Worm (Caenorhabditis elegans) whole organism, L1 larva: ENCODE data around the gene C47E12.13.

ENCODE experiments used
- C34B4.2 ChIP-seq: sonication (generic microtip); optimal IDR thresholded peaks from 2 replicates; lab custom pipeline; 2017; ENCODE audit warnings: mild to moderate bottlenecking, missing genetic modification characterization, missing compliant biosample characterization
- F16B12.6 ChIP-seq: fragments of 150-350 bp; optimal IDR thresholded peaks from 2 replicates; lab custom pipeline; 2014; ENCODE audit warnings: missing biosample characterization, missing genetic modification characterization
- aha-1 ChIP-seq: fragments of 150-350 bp; optimal IDR thresholded peaks from 2 replicates; lab custom pipeline; 2014; ENCODE audit warnings: missing biosample characterization, missing genetic modification characterization
- ama-1 ChIP-seq: fragments of 150-350 bp; optimal IDR thresholded peaks from 2 replicates; lab custom pipeline; 2014
- blmp-1 ChIP-seq: fragments of 150-350 bp; optimal IDR thresholded peaks from 2 replicates; lab custom pipeline; 2014; ENCODE audit warnings: missing biosample characterization, missing genetic modification characterization
- ceh-82 ChIP-seq, 3 experiments: fragments of 150-350 bp in 1 of 3; sonication (generic microtip) in 2 of 3; optimal IDR thresholded peaks; 2 replicates each; lab custom pipeline; 2014 to 2017; ENCODE audit warnings: missing biosample characterization in 3 of 3, missing genetic modification characterization in 3 of 3
- ces-1 ChIP-seq: fragments of 150-350 bp; optimal IDR thresholded peaks from 2 replicates; lab custom pipeline; 2014; ENCODE audit warnings: missing biosample characterization, missing genetic modification reagents, missing genetic modification characterization
- efl-1 ChIP-seq, 4 experiments: fragments of 150-350 bp; optimal IDR thresholded peaks in 3 of 4; peaks in 1 of 4; 1 replicate in 1 of 4; 2 replicates in 3 of 4; lab custom pipeline; 2014; ENCODE audit warnings: missing biosample characterization in 2 of 4, missing genetic modification characterization in 2 of 4, missing genetic modification reagents in 2 of 4
- egl-13 ChIP-seq: sonication (generic microtip); optimal IDR thresholded peaks from 2 replicates; lab custom pipeline; 2016; ENCODE audit warnings: missing genotype, missing genetic modification reagents, missing genetic modification characterization, missing compliant biosample characterization
- elt-3 ChIP-seq, 6 experiments: fragments of 150-350 bp in 1 of 6; sonication (generic microtip); optimal IDR thresholded peaks; 2 replicates each; lab custom pipeline; 2017 to 2018; ENCODE audit warnings: missing biosample characterization in 6 of 6, missing genetic modification characterization in 6 of 6, inconsistent platforms in 1 of 6
- fkh-8 ChIP-seq: sonication (generic microtip); optimal IDR thresholded peaks from 2 replicates; lab custom pipeline; 2016; ENCODE audit warnings: mild to moderate bottlenecking, missing genetic modification characterization, missing compliant biosample characterization
- fos-1 ChIP-seq: fragments of 150-350 bp; optimal IDR thresholded peaks from 2 replicates; lab custom pipeline; 2014; ENCODE audit warnings: missing biosample characterization, missing genetic modification characterization
- grh-1 ChIP-seq: fragments of 200-800 bp; sonication (Bioruptor generic); IDR thresholded peaks from 2 replicates; pipeline ENCODE4 v1.3.6; 2022; ENCODE audit warnings: missing genetic modification reagents, missing genetic modification characterization, missing compliant biosample characterization
- hlh-17 ChIP-seq: fragments of 200-800 bp; sonication (Bioruptor generic); optimal IDR thresholded peaks from 2 replicates; lab custom pipeline; 2018; ENCODE audit warnings: missing genetic modification characterization, mild to moderate bottlenecking, missing compliant biosample characterization, moderate library complexity, borderline replicate concordance
- lin-14 ChIP-seq: fragments of 200-800 bp; sonication (Bioruptor generic); optimal IDR thresholded peaks from 2 replicates; lab custom pipeline; 2018; ENCODE audit warnings: mild to moderate bottlenecking, missing genetic modification characterization, moderate library complexity, missing compliant biosample characterization
- lin-35 ChIP-seq, 2 experiments: fragments of 150-350 bp; optimal IDR thresholded peaks; 2 replicates each; lab custom pipeline; 2014; ENCODE audit warnings: missing biosample characterization in 2 of 2, missing genetic modification characterization in 2 of 2, missing genetic modification reagents in 2 of 2
- nhr-11 ChIP-seq: fragments of 150-350 bp; optimal IDR thresholded peaks from 2 replicates; lab custom pipeline; 2014; ENCODE audit warnings: missing biosample characterization, missing genetic modification characterization
- nhr-12 ChIP-seq: sonication (generic microtip); optimal IDR thresholded peaks from 2 replicates; lab custom pipeline; 2017; ENCODE audit warnings: missing biosample characterization, missing genetic modification characterization
- nhr-19 ChIP-seq: fragments of 200-800 bp; sonication (Bioruptor generic); conservative IDR thresholded peaks from 2 replicates; pipeline ENCODE4 v1.3.6; 2022; ENCODE audit warnings: missing genetic modification characterization, missing compliant biosample characterization
- nhr-237 ChIP-seq: fragments of 150-350 bp; optimal IDR thresholded peaks from 2 replicates; lab custom pipeline; 2014; ENCODE audit warnings: missing biosample characterization, missing genetic modification characterization
- nhr-47 ChIP-seq: sonication (generic microtip); optimal IDR thresholded peaks from 2 replicates; lab custom pipeline; 2016; ENCODE audit warnings: mild to moderate bottlenecking, missing genetic modification characterization, moderate library complexity, missing compliant biosample characterization
- nhr-71 ChIP-seq: sonication (generic microtip); optimal IDR thresholded peaks from 2 replicates; lab custom pipeline; 2016; ENCODE audit warnings: mild to moderate bottlenecking, missing genetic modification characterization, moderate library complexity, missing compliant biosample characterization
- nhr-76 ChIP-seq: sonication (generic microtip); optimal IDR thresholded peaks from 2 replicates; lab custom pipeline; 2017; ENCODE audit warnings: missing biosample characterization, missing genetic modification characterization
- nhr-85 ChIP-seq: sonication (generic microtip); peaks from one replicate; lab custom pipeline; 2016; ENCODE audit warnings: missing genetic modification characterization, inconsistent platforms, missing compliant biosample characterization
- nhr-90 ChIP-seq: sonication (generic microtip); optimal IDR thresholded peaks from 2 replicates; lab custom pipeline; 2016; ENCODE audit warnings: mild to moderate bottlenecking, missing genetic modification characterization, missing compliant biosample characterization; ENCODE audit not compliant: poor library complexity
- pag-3 ChIP-seq: sonication (generic microtip); optimal IDR thresholded peaks from 2 replicates; lab custom pipeline; 2017; ENCODE audit warnings: missing genetic modification characterization, mild to moderate bottlenecking, missing compliant biosample characterization, antibody characterized with exemption, borderline replicate concordance; ENCODE audit not compliant: insufficient read depth
- rnt-1 ChIP-seq: sonication (generic microtip); optimal IDR thresholded peaks from 2 replicates; lab custom pipeline; 2016; ENCODE audit warnings: mild to moderate bottlenecking, missing genetic modification characterization, moderate library complexity, missing compliant biosample characterization
- snu-23 ChIP-seq: sonication (generic microtip); optimal IDR thresholded peaks from 2 replicates; lab custom pipeline; 2016; ENCODE audit warnings: missing genetic modification characterization, missing compliant biosample characterization
- sox-4 ChIP-seq: sonication (generic microtip); optimal IDR thresholded peaks from 2 replicates; lab custom pipeline; 2016; ENCODE audit warnings: missing genetic modification characterization, missing compliant biosample characterization
- sptf-1 ChIP-seq: fragments of 150-350 bp; optimal IDR thresholded peaks from 2 replicates; lab custom pipeline; 2014; ENCODE audit warnings: missing biosample characterization, missing genetic modification characterization
- swsn-7 ChIP-seq: sonication (generic microtip); optimal IDR thresholded peaks from 2 replicates; lab custom pipeline; 2016; ENCODE audit warnings: missing genetic modification characterization, missing compliant biosample characterization
- tbx-2 ChIP-seq: sonication (generic microtip); optimal IDR thresholded peaks from 2 replicates; lab custom pipeline; 2016; ENCODE audit warnings: missing genetic modification characterization, missing compliant biosample characterization
- unc-130 ChIP-seq: fragments of 150-350 bp; optimal IDR thresholded peaks from 2 replicates; lab custom pipeline; 2017; ENCODE audit warnings: missing biosample characterization, missing genetic modification characterization, inconsistent platforms
- unc-62 ChIP-seq: fragments of 150-350 bp; optimal IDR thresholded peaks from 2 replicates; lab custom pipeline; 2014; ENCODE audit warnings: missing biosample characterization, missing genetic modification reagents, missing genetic modification characterization
- ztf-4 ChIP-seq: fragments of 150-350 bp; optimal IDR thresholded peaks from 2 replicates; lab custom pipeline; 2014; ENCODE audit warnings: missing biosample characterization, missing genetic modification characterization

Gene C47E12.13

ce11 chrIV:10042881-10043280 is 36.2 kb upstream of the C47E12.13 start, which contains the start of gene frk-1:
TSS of gene frk-1 (plus strand) at chrIV:10043181.
- TF ChIP-seq pag-3 (tag; lab: Kevin White, UChicago) (no peak), lin-35 (GFP tag; optimal IDR thresholded peaks at IDR 0.05; lab: Kevin White, UChicago) (no peak), aha-1 (tag; lab: Kevin White, UChicago) (no peak), nhr-71 (tag; lab: Kevin White, UChicago) (no peak), ces-1 (no peak), unc-62 (no peak), swsn-7 (tag; lab: Kevin White, UChicago) (no peak), hlh-17 (GFP tag; lab: Kevin White, UChicago) (no peak), nhr-11 (tag; lab: Kevin White, UChicago) (no peak)

- TF ChIP-seq blmp-1 (tag; lab: Kevin White, UChicago), result peak; percentile 42
- TF ChIP-seq grh-1 (GFP tag; lab: Robert Waterston, UW), result no peak
- TF ChIP-seq egl-13, result no peak
- peak; percentile 22 for TF ChIP-seq nhr-85 (tag; lab: Kevin White, UChicago)
- no peak for TF ChIP-seq ama-1 (lab: Kevin White, UChicago)
- no peak for TF ChIP-seq swsn-7 (tag; lab: Kevin White, UChicago)
- TF ChIP-seq C34B4.2, result no peak
- peak in 1 of 6 experiments; percentile 11 for TF ChIP-seq elt-3 (tag; optimal IDR thresholded peaks at IDR 0.05; lab: Kevin White, UChicago)
- TF ChIP-seq fkh-8 (tag; lab: Kevin White, UChicago), result no peak
- TF ChIP-seq unc-62, result no peak
- TF ChIP-seq nhr-71 (tag; lab: Kevin White, UChicago), result no peak
- TF ChIP-seq nhr-12 (tag; lab: Kevin White, UChicago), result no peak
- TF ChIP-seq nhr-76 (tag; lab: Kevin White, UChicago), result no peak
- TF ChIP-seq ceh-82 (tag; optimal IDR thresholded peaks at IDR 0.05; lab: Kevin White, UChicago), result no peak
- no peak for TF ChIP-seq fos-1 (tag; lab: Kevin White, UChicago)
Measured at ce11 chrIV:10040803-10041202, 34.1 kb upstream of the C47E12.13 start, which contains the start of gene dhs-31. TSS of gene dhs-31 (minus strand) at chrIV:10040903.

DNA sequence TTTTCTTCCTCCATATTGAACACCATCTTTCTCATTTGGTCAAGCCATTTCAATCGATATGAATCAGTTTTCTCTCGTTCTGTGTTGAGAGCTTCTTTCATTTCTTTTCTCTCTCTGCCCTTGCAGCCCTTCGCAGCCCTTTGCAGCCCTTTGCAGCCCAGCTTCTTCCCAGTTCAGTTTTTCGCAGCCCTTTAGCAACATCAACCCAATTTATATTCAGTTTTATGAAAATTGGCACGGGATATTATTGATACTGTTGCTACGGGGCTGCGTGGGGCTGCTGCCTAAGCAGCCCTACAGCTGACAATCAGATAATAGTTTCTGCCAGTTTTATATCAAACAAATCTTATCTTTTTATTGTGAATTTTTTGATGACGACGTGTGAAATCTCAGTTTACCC is 30.3 kb upstream of the C47E12.13 start, which contains the start of gene F44D12.10:
Gene F44D12.10 (minus strand): TSS at position 101 of the 400 bp plus-strand sequence.
- no peak for TF ChIP-seq ces-1
- TF ChIP-seq rnt-1 (tag; lab: Kevin White, UChicago), result no peak
- TF ChIP-seq lin-14 (GFP tag; lab: Kevin White, UChicago), result no peak
- no peak for TF ChIP-seq C34B4.2
- no peak for TF ChIP-seq nhr-90
- TF ChIP-seq F16B12.6 (tag; lab: Kevin White, UChicago), result no peak
- TF ChIP-seq snu-23, result no peak
- no peak for TF ChIP-seq unc-130
- TF ChIP-seq nhr-19 (GFP tag; lab: Robert Waterston, UW), result no peak
- TF ChIP-seq aha-1 (tag; lab: Kevin White, UChicago), result no peak
- TF ChIP-seq efl-1 (optimal IDR thresholded peaks at IDR 0.05; lab: Kevin White, UChicago), result no peak
- no peak for TF ChIP-seq efl-1 (GFP tag; optimal IDR thresholded peaks at IDR 0.05 in 1 of 2; lab: Kevin White, UChicago)
- no peak for TF ChIP-seq nhr-47 (tag; lab: Kevin White, UChicago)
- TF ChIP-seq sptf-1, result no peak
- no peak for TF ChIP-seq sox-4 (tag; lab: Kevin White, UChicago)
- TF ChIP-seq ama-1 (lab: Kevin White, UChicago), result no peak
- TF ChIP-seq swsn-7 (tag; lab: Kevin White, UChicago), result no peak
- TF ChIP-seq ztf-4 (tag; lab: Kevin White, UChicago), result no peak
- TF ChIP-seq, all 84 proteins: peak for 0

DNA sequence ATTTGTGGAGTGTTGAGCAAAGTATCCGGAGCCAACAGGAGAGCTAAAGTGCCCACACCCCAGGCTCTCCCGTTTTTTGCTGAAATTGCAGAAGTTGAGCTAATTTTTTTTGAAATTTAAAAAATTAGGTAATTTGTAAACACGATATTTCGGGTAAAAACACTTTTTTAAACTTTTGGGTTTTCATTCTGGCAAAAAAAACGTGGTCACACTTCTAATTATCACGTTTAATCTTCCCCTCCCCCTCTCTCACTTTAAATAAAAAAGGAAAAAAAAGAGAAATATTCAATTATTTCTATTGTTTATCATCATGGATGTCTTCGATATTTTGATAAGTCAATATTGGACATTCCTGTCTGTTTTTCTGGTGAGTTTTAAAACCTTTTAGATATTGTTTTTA is 26.4 kb upstream of the C47E12.13 start, which contains the start of gene F44D12.6:
Gene F44D12.6 (plus strand): TSS at position 301 of the 400 bp plus-strand sequence.
- no peak for TF ChIP-seq tbx-2 (tag; lab: Kevin White, UChicago)
- no peak for TF ChIP-seq nhr-19 (GFP tag; lab: Robert Waterston, UW)
- no peak for TF ChIP-seq ztf-4 (tag; lab: Kevin White, UChicago)
- TF ChIP-seq grh-1 (GFP tag; lab: Robert Waterston, UW), result no peak
- no peak for TF ChIP-seq blmp-1 (tag; lab: Kevin White, UChicago)
- TF ChIP-seq nhr-237, result no peak
